Fruit fly (Drosophila melanogaster) whole organism, embryonic: ENCODE measurements around the gene Glut4EF.

Experiments used
- Adf1 ChIP-seq: fragments of 200-800 bp; sonication (Bioruptor generic); IDR thresholded peaks from 2 replicates; pipeline ENCODE4 v1.3.6; 2022; ENCODE audit warnings: missing biosample characterization, missing genetic modification characterization
- Antp ChIP-seq: fragments of 200-800 bp; sonication (Bioruptor generic); optimal IDR thresholded peaks from 3 replicates; lab custom pipeline; 2016; ENCODE audit warnings: missing biosample characterization, missing genetic modification characterization
- Atf6 ChIP-seq: fragments of 200-800 bp; sonication (Bioruptor generic); IDR thresholded peaks from 2 replicates; pipeline ENCODE4 v1.3.6; 2022; ENCODE audit warnings: missing biosample characterization, missing genetic modification characterization
- CG10147 ChIP-seq: fragments of 200-800 bp; sonication (Bioruptor generic); optimal IDR thresholded peaks from 2 replicates; lab custom pipeline; 2019; ENCODE audit warnings: missing biosample characterization, mild to moderate bottlenecking, missing genetic modification characterization, moderate library complexity
- CG10267 ChIP-seq: fragments of 200-800 bp; sonication (Bioruptor generic); optimal IDR thresholded peaks from 2 replicates; lab custom pipeline; 2018; ENCODE audit warnings: missing biosample characterization, mild to moderate bottlenecking, missing genetic modification characterization, moderate library complexity
- CG10959 ChIP-seq: fragments of 200-800 bp; sonication (Bioruptor generic); IDR thresholded peaks from 2 replicates; pipeline ENCODE4 v1.3.6; 2022; ENCODE audit warnings: missing biosample characterization, missing genetic modification characterization
- CG11695 ChIP-seq: fragments of 200-800 bp; sonication (Bioruptor generic); IDR thresholded peaks from 3 replicates; pipeline ENCODE4 v1.3.6; 2022; ENCODE audit warnings: missing biosample characterization, missing genetic modification characterization
- CG11723 ChIP-seq: fragments of 200-800 bp; sonication (Bioruptor generic); optimal IDR thresholded peaks from 2 replicates; lab custom pipeline; 2017; ENCODE audit warnings: missing biosample characterization, mild to moderate bottlenecking, missing genetic modification characterization
- CG12299 ChIP-seq: fragments of 200-800 bp; sonication (Bioruptor generic); optimal IDR thresholded peaks from 2 replicates; lab custom pipeline; 2018; ENCODE audit warnings: missing biosample characterization, mild to moderate bottlenecking, missing genetic modification characterization
- CG13287 ChIP-seq: fragments of 200-800 bp; sonication (Bioruptor generic); IDR thresholded peaks from 2 replicates; pipeline ENCODE4 v1.3.6; 2022; ENCODE audit warnings: missing biosample characterization, missing genetic modification characterization; ENCODE audit not compliant: partially characterized antibody
- CG1603 ChIP-seq: fragments of 200-800 bp; sonication (Bioruptor generic); optimal IDR thresholded peaks from 2 replicates; lab custom pipeline; 2019; ENCODE audit warnings: missing biosample characterization, mild to moderate bottlenecking, missing genetic modification characterization, moderate library complexity
- CG17568 ChIP-seq: fragments of 200-800 bp; sonication (Bioruptor generic); optimal IDR thresholded peaks from 2 replicates; lab custom pipeline; 2018; ENCODE audit warnings: missing biosample characterization, mild to moderate bottlenecking, missing genetic modification characterization, moderate library complexity
- CG18476 ChIP-seq: fragments of 200-800 bp; sonication (Bioruptor generic); optimal IDR thresholded peaks from 2 replicates; lab custom pipeline; 2016; ENCODE audit warnings: missing biosample characterization, mild to moderate bottlenecking, missing genetic modification characterization
- CG18764 ChIP-seq: fragments of 200-800 bp; sonication (Bioruptor generic); optimal IDR thresholded peaks from 3 replicates; lab custom pipeline; 2016; ENCODE audit warnings: missing biosample characterization, missing genetic modification characterization
- CG2129 ChIP-seq: fragments of 200-800 bp; sonication (Bioruptor generic); IDR thresholded peaks from 2 replicates; pipeline ENCODE4 v1.3.6; 2022; ENCODE audit warnings: missing biosample characterization, missing genetic modification characterization; ENCODE audit not compliant: partially characterized antibody
- CG2678 ChIP-seq: fragments of 200-800 bp; sonication (Bioruptor generic); optimal IDR thresholded peaks from 3 replicates; lab custom pipeline; 2019; ENCODE audit warnings: missing biosample characterization, mild to moderate bottlenecking, missing genetic modification characterization, moderate library complexity
- CG2889 ChIP-seq: fragments of 200-800 bp; sonication (Bioruptor generic); IDR thresholded peaks from 3 replicates; pipeline ENCODE4 v1.3.6; 2022; ENCODE audit warnings: missing biosample characterization, missing genetic modification characterization
- CG4730 ChIP-seq: fragments of 200-800 bp; sonication (Bioruptor generic); IDR thresholded peaks from 2 replicates; pipeline ENCODE4 v1.3.6; 2022; ENCODE audit warnings: missing biosample characterization, missing genetic modification characterization
- CG7271 ChIP-seq: fragments of 200-800 bp; sonication (Bioruptor generic); optimal IDR thresholded peaks from 2 replicates; lab custom pipeline; 2018; ENCODE audit warnings: missing biosample characterization, mild to moderate bottlenecking, missing genetic modification characterization, moderate library complexity
- CG8478 ChIP-seq: fragments of >200 bp; optimal IDR thresholded peaks from 2 replicates; lab custom pipeline; 2018
- CG9609 ChIP-seq: fragments of 200-800 bp; sonication (Bioruptor generic); optimal IDR thresholded peaks from 3 replicates; lab custom pipeline; 2016; ENCODE audit warnings: missing biosample characterization, missing genetic modification characterization
- D19B ChIP-seq: fragments of 200-800 bp; sonication (Bioruptor generic); optimal IDR thresholded peaks from 2 replicates; lab custom pipeline; 2017; ENCODE audit warnings: missing biosample characterization, mild to moderate bottlenecking, missing genetic modification characterization
- E2f1 ChIP-seq: fragments of 200-800 bp; sonication (Bioruptor generic); IDR thresholded peaks from 2 replicates; pipeline ENCODE4 v1.3.6; 2022; ENCODE audit warnings: missing biosample characterization, missing genetic modification characterization
- Fer2 ChIP-seq: fragments of 200-800 bp; sonication (Bioruptor generic); optimal IDR thresholded peaks from 2 replicates; lab custom pipeline; 2018; ENCODE audit warnings: missing biosample characterization, mild to moderate bottlenecking, missing genetic modification characterization, moderate library complexity
- H15 ChIP-seq: fragments of 200-800 bp; sonication (Bioruptor generic); IDR thresholded peaks from 3 replicates; pipeline ENCODE4 v1.3.6; 2022; ENCODE audit warnings: missing biosample characterization, missing genetic modification characterization
- HmgD ChIP-seq: fragments of 200-800 bp; sonication (Bioruptor generic); optimal IDR thresholded peaks from 3 replicates; lab custom pipeline; 2016; ENCODE audit warnings: missing biosample characterization, missing genetic modification characterization
- Jarid2 ChIP-seq: fragments of 200-800 bp; sonication (Bioruptor generic); optimal IDR thresholded peaks from 3 replicates; lab custom pipeline; 2017; ENCODE audit warnings: mild to moderate bottlenecking, missing biosample characterization, missing genetic modification reagents, missing genetic modification characterization
- Max ChIP-seq: fragments of 200-800 bp; sonication (Bioruptor generic); optimal IDR thresholded peaks from 2 replicates; lab custom pipeline; 2016; ENCODE audit warnings: missing biosample characterization, mild to moderate bottlenecking, missing genetic modification characterization
- NC2β ChIP-seq: fragments of 200-800 bp; sonication (Bioruptor generic); optimal IDR thresholded peaks from 2 replicates; lab custom pipeline; 2016; ENCODE audit warnings: missing biosample characterization, missing genetic modification characterization
- Oaz ChIP-seq: fragments of 200-800 bp; sonication (Bioruptor generic); IDR thresholded peaks from 2 replicates; pipeline ENCODE4 v1.3.6; 2022; ENCODE audit warnings: missing biosample characterization, missing genetic modification characterization
- PHDP ChIP-seq: fragments of 200-800 bp; sonication (Bioruptor generic); optimal IDR thresholded peaks from 3 replicates; lab custom pipeline; 2018; ENCODE audit warnings: missing biosample characterization, mild to moderate bottlenecking, missing genetic modification characterization, moderate library complexity
- Vsx1 ChIP-seq: fragments of 200-800 bp; sonication (Bioruptor generic); optimal IDR thresholded peaks from 2 replicates; lab custom pipeline; 2017; ENCODE audit warnings: missing biosample characterization, mild to moderate bottlenecking, missing genetic modification characterization, missing genetic modification reagents
- ac ChIP-seq: fragments of 200-800 bp; sonication (Bioruptor generic); optimal IDR thresholded peaks from 3 replicates; lab custom pipeline; 2017; ENCODE audit warnings: missing biosample characterization, mild to moderate bottlenecking, missing genetic modification characterization
- aop ChIP-seq: fragments of 200-800 bp; sonication (Bioruptor generic); IDR thresholded peaks from 2 replicates; pipeline ENCODE4 v1.3.6; 2022; ENCODE audit warnings: missing biosample characterization, missing genetic modification characterization
- az2 ChIP-seq: fragments of 200-800 bp; sonication (Bioruptor generic); optimal IDR thresholded peaks from 3 replicates; lab custom pipeline; 2016; ENCODE audit warnings: missing biosample characterization, missing genetic modification characterization
- cg ChIP-seq: fragments of 200-800 bp; sonication (Bioruptor generic); optimal IDR thresholded peaks from 3 replicates; lab custom pipeline; 2019; ENCODE audit warnings: missing biosample characterization, mild to moderate bottlenecking, missing genetic modification characterization, moderate library complexity
- chinmo ChIP-seq: fragments of 200-800 bp; sonication (Bioruptor generic); IDR thresholded peaks from 4 replicates; pipeline ENCODE4 v1.3.6; 2022; ENCODE audit warnings: missing biosample characterization, missing genetic modification characterization; ENCODE audit not compliant: partially characterized antibody
- fd102C ChIP-seq: fragments of 200-800 bp; sonication (Bioruptor generic); optimal IDR thresholded peaks from 2 replicates; lab custom pipeline; 2018; ENCODE audit warnings: missing biosample characterization, mild to moderate bottlenecking, missing genetic modification characterization, moderate library complexity
- gsb ChIP-seq: fragments of 200-800 bp; sonication (Bioruptor generic); IDR thresholded peaks from 2 replicates; pipeline ENCODE4 v1.3.6; 2022; ENCODE audit warnings: missing biosample characterization, missing genetic modification characterization
- jing ChIP-seq: fragments of 200-800 bp; sonication (Bioruptor generic); optimal IDR thresholded peaks from 2 replicates; lab custom pipeline; 2018; ENCODE audit warnings: missing biosample characterization, mild to moderate bottlenecking, missing genetic modification characterization
- lab ChIP-seq: fragments of 200-800 bp; sonication (Bioruptor generic); optimal IDR thresholded peaks from 3 replicates; lab custom pipeline; 2017; ENCODE audit warnings: missing biosample characterization, missing genetic modification characterization, mild to moderate bottlenecking, moderate library complexity, missing genetic modification reagents
- odd ChIP-seq: fragments of 200-800 bp; sonication (Bioruptor generic); optimal IDR thresholded peaks from 2 replicates; lab custom pipeline; 2017; ENCODE audit warnings: missing biosample characterization, mild to moderate bottlenecking, missing genetic modification characterization
- p53 ChIP-seq: fragments of 200-800 bp; sonication (Bioruptor generic); optimal IDR thresholded peaks from 2 replicates; lab custom pipeline; 2016; ENCODE audit warnings: missing biosample characterization, missing genetic modification characterization
- pita ChIP-seq: fragments of 200-800 bp; sonication (Bioruptor generic); optimal IDR thresholded peaks from 2 replicates; lab custom pipeline; 2017; ENCODE audit warnings: missing biosample characterization, mild to moderate bottlenecking, missing genetic modification characterization
- pnt ChIP-seq: fragments of 200-800 bp; sonication (Bioruptor generic); optimal IDR thresholded peaks from 3 replicates; lab custom pipeline; 2016; ENCODE audit warnings: missing biosample characterization, missing genetic modification characterization
- slbo ChIP-seq: fragments of 200-800 bp; sonication (Bioruptor generic); IDR thresholded peaks from 2 replicates; pipeline ENCODE4 v1.3.6; 2022; ENCODE audit warnings: missing biosample characterization, missing genetic modification characterization
- slou ChIP-seq: fragments of 200-800 bp; sonication (Bioruptor generic); optimal IDR thresholded peaks from 3 replicates; lab custom pipeline; 2016; ENCODE audit warnings: missing biosample characterization, missing genetic modification characterization
- sqz ChIP-seq: fragments of 200-800 bp; sonication (Bioruptor generic); optimal IDR thresholded peaks from 3 replicates; lab custom pipeline; 2018; ENCODE audit warnings: missing biosample characterization, mild to moderate bottlenecking, missing genetic modification characterization
- sug ChIP-seq: fragments of 200-800 bp; optimal IDR thresholded peaks from 2 replicates; lab custom pipeline; 2019; ENCODE audit warnings: missing biosample characterization, mild to moderate bottlenecking, missing genetic modification characterization, moderate library complexity
- vfl ChIP-seq: fragments of 200-800 bp; sonication (Bioruptor generic); optimal IDR thresholded peaks from 2 replicates; lab custom pipeline; 2016; ENCODE audit warnings: missing biosample characterization, missing genetic modification characterization
- yki ChIP-seq: fragments of >200 bp; optimal IDR thresholded peaks from 3 replicates; lab custom pipeline; 2018

Glut4EF gene

DNA sequence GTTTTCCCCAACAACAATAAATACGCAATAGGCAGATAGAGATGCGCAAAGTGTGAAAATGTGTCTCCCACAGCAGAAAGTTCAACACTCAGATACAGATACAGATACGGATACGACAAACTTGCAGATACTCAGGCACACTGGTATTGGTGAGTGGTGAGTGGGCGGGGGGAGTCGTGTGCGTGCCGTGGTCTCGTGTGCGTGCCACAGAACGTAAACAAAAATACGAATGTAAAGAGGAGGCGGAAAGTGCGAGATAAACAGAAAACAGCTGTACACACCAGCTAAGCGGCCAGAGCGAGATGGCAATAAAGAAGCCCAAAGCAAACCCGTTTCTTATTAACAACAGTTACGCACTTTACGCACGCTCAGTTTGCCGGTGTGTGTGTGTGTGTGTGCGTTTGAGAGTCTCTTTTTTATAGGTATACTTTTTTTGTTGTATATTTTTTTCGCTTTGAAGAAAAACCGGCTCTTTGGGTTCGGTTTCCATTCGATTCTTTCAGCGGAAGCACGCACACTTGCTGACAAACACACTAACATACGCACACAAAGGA lies 6.9 kb downstream of the Glut4EF start (continued):
- peak; percentile 29 for TF ChIP-seq Fer2 (tag; lab: Kevin White, UChicago)
- TF ChIP-seq CG10267, result no peak
- no peak for TF ChIP-seq CG2889 (GFP tag; lab: Robert Waterston, UW)
- no peak for TF ChIP-seq CG18764 (GFP tag; lab: Kevin White, UChicago)
- peak; percentile 95 for TF ChIP-seq cg (GFP tag; lab: Kevin White, UChicago)
- no peak for TF ChIP-seq D19B (GFP tag; lab: Kevin White, UChicago)
- peak; percentile 46; the same call in 1 of the 2 replicates for TF ChIP-seq CG13287 (GFP tag; lab: Robert Waterston, UW)
- no peak for TF ChIP-seq CG18476
- TF ChIP-seq CG10959 (GFP tag; lab: Robert Waterston, UW), result no peak
- peak; percentile 63; the same call in 2 of the 3 replicates for TF ChIP-seq CG11695
- TF ChIP-seq pita, result no peak
- TF ChIP-seq CG17568, result peak; percentile 38
- no peak for TF ChIP-seq Antp (GFP tag; lab: Kevin White, UChicago)
- peak; percentile 44 for TF ChIP-seq sug (tag; lab: Kevin White, UChicago)
- peak; percentile 85 for TF ChIP-seq lab
- no peak for TF ChIP-seq slbo
- TF ChIP-seq CG11723, result peak; percentile 38
- TF ChIP-seq odd (GFP tag; lab: Kevin White, UChicago), result peak; percentile 68
- no peak for TF ChIP-seq aop (GFP tag; lab: Robert Waterston, UW)
- no peak for TF ChIP-seq CG4730
- peak; percentile 99 for TF ChIP-seq sqz (GFP tag; lab: Kevin White, UChicago)
- TF ChIP-seq E2f1 (GFP tag; lab: Robert Waterston, UW), result peak; percentile 39; the same call in 1 of the 2 replicates
- peak; percentile 54 for TF ChIP-seq CG12299 (tag; lab: Kevin White, UChicago)
- no peak for TF ChIP-seq gsb
- no peak for TF ChIP-seq Oaz (GFP tag; lab: Robert Waterston, UW)
- peak; percentile 26 for TF ChIP-seq HmgD (GFP tag; lab: Kevin White, UChicago)
- TF ChIP-seq jing (GFP tag; lab: Kevin White, UChicago), result no peak
- no peak for TF ChIP-seq yki
- peak; percentile 45 for TF ChIP-seq CG1603 (tag; lab: Kevin White, UChicago)
- TF ChIP-seq chinmo (GFP tag; lab: Robert Waterston, UW), result peak; percentile 93
- TF ChIP-seq CG2678 (tag; lab: Kevin White, UChicago), result peak; percentile 52
- no peak for TF ChIP-seq p53 (GFP tag; lab: Kevin White, UChicago)
- no peak for TF ChIP-seq fd102C
- TF ChIP-seq H15, result no peak
- peak; percentile 10 for TF ChIP-seq Max (GFP tag; lab: Kevin White, UChicago)
- no peak for TF ChIP-seq CG2129 (GFP tag; lab: Robert Waterston, UW)
- no peak for TF ChIP-seq slou
- no peak for TF ChIP-seq CG7271 (tag; lab: Kevin White, UChicago)
- TF ChIP-seq CG9609 (GFP tag; lab: Kevin White, UChicago), result no peak
- no peak for TF ChIP-seq CG10147 (GFP tag; lab: Kevin White, UChicago)
- peak; percentile 68; the same call in 1 of the 2 replicates for TF ChIP-seq Adf1 (GFP tag; lab: Robert Waterston, UW)
- no peak for TF ChIP-seq Jarid2 (GFP tag; lab: Kevin White, UChicago)
- TF ChIP-seq pnt (GFP tag; lab: Kevin White, UChicago), result no peak
- TF ChIP-seq ac (GFP tag; lab: Kevin White, UChicago), result peak; percentile 77
- TF ChIP-seq CG8478 (lab: Kevin White, UChicago), result no peak
- TF ChIP-seq Vsx1 (GFP tag; lab: Kevin White, UChicago), result peak; percentile 48
- TF ChIP-seq vfl, result peak; percentile 26
- TF ChIP-seq Atf6 (GFP tag; lab: Robert Waterston, UW), result peak; percentile 76
- no peak for TF ChIP-seq NC2β (GFP tag; lab: Kevin White, UChicago)
- TF ChIP-seq az2 (GFP tag; lab: Kevin White, UChicago), result no peak
- TF ChIP-seq PHDP, result peak; percentile 48
